Worm (Caenorhabditis elegans): ENCODE results near the gene zyg-12.
A peak's percentile ranks its signal among the peaks of the same experiment; 100 is the strongest.

The zyg-12 gene

ce11 chrII:4925198-4925764 is 24.4 kb upstream of the zyg-12 start, which contains the start of gene aagr-2:
Gene aagr-2 (minus strand): TSS chrII:4925248.
- peak in 1 of 2 experiments; percentile 60 for TF ChIP-seq lin-35 (GFP tag; optimal IDR thresholded peaks at IDR 0.05)
- TF ChIP-seq ceh-63 (GFP tag; optimal IDR thresholded peaks at IDR 0.05) = no peak
- no peak for TF ChIP-seq egl-13 (tag; optimal IDR thresholded peaks at IDR 0.05)
- TF ChIP-seq nhr-71 (tag; optimal IDR thresholded peaks at IDR 0.05) = peak; percentile 36
- no peak for TF ChIP-seq lin-39 (tag; optimal IDR thresholded peaks at IDR 0.05)
- no peak for TF ChIP-seq aly-2 (tag; optimal IDR thresholded peaks at IDR 0.05)
- TF ChIP-seq rnt-1 (tag; optimal IDR thresholded peaks at IDR 0.05) = no peak
- no peak for TF ChIP-seq snu-23 (GFP tag; optimal IDR thresholded peaks at IDR 0.05)
- no peak for TF ChIP-seq tlp-1 (tag; optimal IDR thresholded peaks at IDR 0.05)
- no peak for TF ChIP-seq dpl-1 (GFP tag; optimal IDR thresholded peaks at IDR 0.05)
- no peak for TF ChIP-seq C34B4.2 (tag; optimal IDR thresholded peaks at IDR 0.05)
- no peak for TF ChIP-seq F16B12.6 (tag; optimal IDR thresholded peaks at IDR 0.05)
- no peak for TF ChIP-seq elt-3 (tag; optimal IDR thresholded peaks at IDR 0.05)
- TF ChIP-seq nhr-47 (tag; optimal IDR thresholded peaks at IDR 0.05) = no peak
- no peak for TF ChIP-seq hpl-2 (GFP tag; optimal IDR thresholded peaks at IDR 0.05)
- no peak for TF ChIP-seq ceh-90 (tag; optimal IDR thresholded peaks at IDR 0.05)
- TF ChIP-seq ces-1 (GFP tag; optimal IDR thresholded peaks at IDR 0.05) = no peak
- TF ChIP-seq nhr-28 (tag; optimal IDR thresholded peaks at IDR 0.05) = no peak
- no peak for TF ChIP-seq efl-3 (GFP tag; optimal IDR thresholded peaks at IDR 0.05)
- no peak for TF ChIP-seq swsn-7 (tag; optimal IDR thresholded peaks at IDR 0.05)
- TF ChIP-seq unc-98 (GFP tag; IDR thresholded peaks at IDR 0.05) = no peak
- TF ChIP-seq unc-62 (GFP tag; optimal IDR thresholded peaks at IDR 0.05) = no peak
- TF ChIP-seq C04F5.9 (tag; optimal IDR thresholded peaks at IDR 0.05) = no peak
- no peak for TF ChIP-seq grh-1 (GFP tag; IDR thresholded peaks at IDR 0.05)
- no peak for TF ChIP-seq pag-3 (tag; optimal IDR thresholded peaks at IDR 0.05; ENCODE audit: borderline replicate concordance, insufficient read depth)
- no peak for TF ChIP-seq sox-4 (tag; optimal IDR thresholded peaks at IDR 0.05)
- no peak for TF ChIP-seq skn-1 (tag; optimal IDR thresholded peaks at IDR 0.05)
- no peak for TF ChIP-seq C16A3.4 (tag; optimal IDR thresholded peaks at IDR 0.05)
- TF ChIP-seq pqm-1 (tag; optimal IDR thresholded peaks at IDR 0.05) = peak; percentile 67
- no peak for TF ChIP-seq isw-1 (GFP tag; IDR thresholded peaks at IDR 0.05)
- TF ChIP-seq mab-9 (GFP tag; IDR thresholded peaks at IDR 0.05) = no peak
- TF ChIP-seq lsy-2 (tag; optimal IDR thresholded peaks at IDR 0.05) = no peak
- no peak for TF ChIP-seq fkh-4 (tag; optimal IDR thresholded peaks at IDR 0.05; ENCODE audit: borderline replicate concordance)
- peak; percentile 100 for TF ChIP-seq elt-2 (tag; optimal IDR thresholded peaks at IDR 0.05)
- no peak for TF ChIP-seq lir-3 (tag; optimal IDR thresholded peaks at IDR 0.05; ENCODE audit: poor library complexity)
- TF ChIP-seq nhr-20 (tag; optimal IDR thresholded peaks at IDR 0.05) = peak; percentile 37
- no peak for TF ChIP-seq nhr-76 (tag; optimal IDR thresholded peaks at IDR 0.05)
- no peak for TF ChIP-seq nhr-237 (tag; optimal IDR thresholded peaks at IDR 0.05)
- no peak for TF ChIP-seq nhr-19 (GFP tag; conservative IDR thresholded peaks at IDR 0.05)
- TF ChIP-seq blmp-1 (tag; optimal IDR thresholded peaks at IDR 0.05) = no peak
- TF ChIP-seq irx-1 (tag; optimal IDR thresholded peaks at IDR 0.05) = no peak
- no peak for TF ChIP-seq lin-15B (tag; optimal IDR thresholded peaks at IDR 0.05)
- no peak for TF ChIP-seq snpc-4 (tag; optimal IDR thresholded peaks at IDR 0.05)
- TF ChIP-seq hlh-17 (GFP tag; optimal IDR thresholded peaks at IDR 0.05; ENCODE audit: borderline replicate concordance) = no peak
- no peak for TF ChIP-seq lin-14 (GFP tag; optimal IDR thresholded peaks at IDR 0.05)
- no peak for TF ChIP-seq ama-1 (optimal IDR thresholded peaks at IDR 0.05)
- TF ChIP-seq mep-1 (tag; optimal IDR thresholded peaks at IDR 0.05) = no peak
- TF ChIP-seq mdl-1 (tag; optimal IDR thresholded peaks at IDR 0.05) = peak in 1 of 2 experiments; percentile 74
- no peak for TF ChIP-seq efl-1 (optimal IDR thresholded peaks at IDR 0.05)
- TF ChIP-seq efl-1 (GFP tag; optimal IDR thresholded peaks at IDR 0.05 in 1 of 2) = peak in 1 of 2 experiments; percentile 85
- no peak for TF ChIP-seq aha-1 (tag; optimal IDR thresholded peaks at IDR 0.05)
- TF ChIP-seq xbp-1 (tag; optimal IDR thresholded peaks at IDR 0.05) = no peak
- TF ChIP-seq sup-37 (GFP tag; optimal IDR thresholded peaks at IDR 0.05) = no peak
- TF ChIP-seq fkh-8 (tag; optimal IDR thresholded peaks at IDR 0.05) = no peak
